Worm (Caenorhabditis elegans) whole organism, young adult: Measurements from ENCODE around the gene K10H10.13.

Experiments
- B0019.2 ChIP-seq: fragments of 200-800 bp; sonication (Bioruptor generic); conservative IDR thresholded peaks from 2 replicates; pipeline ENCODE4 v1.3.6; 2022; ENCODE audit warnings: missing genetic modification reagents, missing genetic modification characterization, missing compliant biosample characterization
- B0035.1 ChIP-seq: sonication (generic microtip); optimal IDR thresholded peaks from 2 replicates; lab custom pipeline; 2016; ENCODE audit warnings: missing genetic modification characterization, mild to moderate bottlenecking, missing compliant biosample characterization, missing genotype, missing genetic modification reagents
- B0336.3 ChIP-seq: fragments of 200-800 bp; sonication (Bioruptor generic); IDR thresholded peaks from 2 replicates; pipeline ENCODE4 v1.3.6; 2022; ENCODE audit warnings: missing genetic modification characterization, missing compliant biosample characterization
- D2030.7 ChIP-seq: fragments of 200-800 bp; sonication (Bioruptor generic); IDR thresholded peaks from 2 replicates; pipeline ENCODE4 v1.3.6; 2022; ENCODE audit warnings: missing genetic modification reagents, missing genetic modification characterization, missing compliant biosample characterization
- F39B2.1 ChIP-seq: fragments of 200-800 bp; sonication (Bioruptor generic); IDR thresholded peaks from 2 replicates; pipeline ENCODE4 v1.3.6; 2022; ENCODE audit warnings: missing genetic modification reagents, missing genetic modification characterization, missing compliant biosample characterization
- F49E8.2 ChIP-seq: sonication (generic microtip); optimal IDR thresholded peaks from 3 replicates; lab custom pipeline; 2017; ENCODE audit warnings: missing genetic modification characterization, mild to moderate bottlenecking, missing compliant biosample characterization, antibody characterized with exemption, moderate library complexity; ENCODE audit not compliant: insufficient read depth
- F52B5.7 ChIP-seq: sonication (generic microtip); optimal IDR thresholded peaks from 2 replicates; lab custom pipeline; 2016; ENCODE audit warnings: mild to moderate bottlenecking, missing genetic modification characterization, missing compliant biosample characterization
- F57C9.4 ChIP-seq: sonication (generic microtip); optimal IDR thresholded peaks from 2 replicates; lab custom pipeline; 2017; ENCODE audit warnings: mild to moderate bottlenecking, missing genetic modification characterization, missing compliant biosample characterization
- ZK185.1 ChIP-seq: sonication (generic microtip); optimal IDR thresholded peaks from 2 replicates; lab custom pipeline; 2016; ENCODE audit warnings: mild to moderate bottlenecking, missing genetic modification characterization, missing compliant biosample characterization; ENCODE audit not compliant: poor library complexity, severe bottlenecking
- akir-1 ChIP-seq: fragments of 200-800 bp; sonication (Bioruptor generic); optimal IDR thresholded peaks from 2 replicates; lab custom pipeline; 2018; ENCODE audit warnings: mild to moderate bottlenecking, missing genetic modification characterization, moderate library complexity, missing compliant biosample characterization
- aptf-3 ChIP-seq: fragments of 200-800 bp; sonication (Bioruptor generic); IDR thresholded peaks from 2 replicates; pipeline ENCODE4 v1.3.6; 2022; ENCODE audit warnings: missing genetic modification characterization, missing compliant biosample characterization
- athp-1 ChIP-seq: sonication (generic microtip); optimal IDR thresholded peaks from 2 replicates; lab custom pipeline; 2017; ENCODE audit warnings: mild to moderate bottlenecking, missing genetic modification characterization, missing compliant biosample characterization
- attf-3 ChIP-seq: fragments of 200-800 bp; sonication (Bioruptor generic); conservative IDR thresholded peaks from 2 replicates; pipeline ENCODE4 v1.3.6; 2022; ENCODE audit warnings: missing genetic modification reagents, missing genetic modification characterization, missing compliant biosample characterization
- attf-6 ChIP-seq: fragments of 200-800 bp; sonication (Bioruptor generic); IDR thresholded peaks from 2 replicates; pipeline ENCODE4 v1.3.6; 2022; ENCODE audit warnings: missing genetic modification reagents, missing genetic modification characterization, missing compliant biosample characterization
- ceh-40 ChIP-seq: fragments of 200-800 bp; sonication (Bioruptor generic); IDR thresholded peaks from 2 replicates; pipeline ENCODE4 v1.3.6; 2022; ENCODE audit warnings: missing genetic modification characterization, missing compliant biosample characterization
- ceh-58 ChIP-seq: fragments of 200-800 bp; sonication (Bioruptor generic); IDR thresholded peaks from 2 replicates; pipeline ENCODE4 v1.3.6; 2022; ENCODE audit warnings: missing genetic modification characterization, missing compliant biosample characterization
- ceh-79 ChIP-seq: sonication (generic microtip); optimal IDR thresholded peaks from 2 replicates; lab custom pipeline; 2017; ENCODE audit warnings: mild to moderate bottlenecking, missing genetic modification characterization, missing compliant biosample characterization
- ceh-91 ChIP-seq: fragments of 200-800 bp; sonication (Bioruptor generic); IDR thresholded peaks from 2 replicates; pipeline ENCODE4 v1.3.6; 2022; ENCODE audit warnings: missing genetic modification reagents, missing genetic modification characterization, missing compliant biosample characterization
- dpff-1 ChIP-seq: sonication (generic microtip); optimal IDR thresholded peaks from 2 replicates; lab custom pipeline; 2017; ENCODE audit warnings: mild to moderate bottlenecking, missing genetic modification characterization, missing compliant biosample characterization
- dpl-1 ChIP-seq: fragments of 150-350 bp; optimal IDR thresholded peaks from 2 replicates; lab custom pipeline; 2014; ENCODE audit warnings: missing biosample characterization, missing genetic modification reagents, missing genetic modification characterization
- ekl-4 ChIP-seq: fragments of 200-800 bp; sonication (Bioruptor generic); IDR thresholded peaks from 2 replicates; pipeline ENCODE4 v1.3.6; 2022; ENCODE audit warnings: missing genetic modification reagents, missing genetic modification characterization, missing compliant biosample characterization
- ets-4 ChIP-seq: fragments of 200-800 bp; sonication (Bioruptor generic); optimal IDR thresholded peaks from 2 replicates; lab custom pipeline; 2018; ENCODE audit warnings: mild to moderate bottlenecking, missing genetic modification characterization, missing compliant biosample characterization
- let-607 ChIP-seq, 2 experiments: fragments of 200-800 bp in 1 of 2; sonication (Bioruptor generic) in 1 of 2; sonication (generic microtip) in 1 of 2; optimal IDR thresholded peaks; 2 replicates each; lab custom pipeline; 2016 to 2018; ENCODE audit warnings: mild to moderate bottlenecking in 2 of 2, missing compliant biosample characterization in 2 of 2, missing genetic modification characterization in 2 of 2, moderate library complexity in 2 of 2, missing genotype in 1 of 2
- lin-40 ChIP-seq: sonication (generic microtip); optimal IDR thresholded peaks from 2 replicates; lab custom pipeline; 2016; ENCODE audit warnings: missing genetic modification characterization, mild to moderate bottlenecking, missing compliant biosample characterization, missing genotype, missing genetic modification reagents
- lsl-1 ChIP-seq: fragments of 200-800 bp; sonication (Bioruptor generic); optimal IDR thresholded peaks from 2 replicates; lab custom pipeline; 2018; ENCODE audit warnings: mild to moderate bottlenecking, missing genetic modification characterization, moderate library complexity, missing compliant biosample characterization
- madf-3 ChIP-seq: fragments of 200-800 bp; sonication (Bioruptor generic); IDR thresholded peaks from 2 replicates; pipeline ENCODE4 v1.3.6; 2022; ENCODE audit warnings: missing genetic modification reagents, missing genetic modification characterization, missing compliant biosample characterization
- madf-8 ChIP-seq: fragments of 200-800 bp; sonication (Bioruptor generic); conservative IDR thresholded peaks from 2 replicates; pipeline ENCODE4 v1.3.6; 2022; ENCODE audit warnings: missing genetic modification reagents, missing genetic modification characterization, missing compliant biosample characterization
- mel-28 ChIP-seq: sonication (generic microtip); optimal IDR thresholded peaks from 2 replicates; lab custom pipeline; 2016; ENCODE audit warnings: borderline replicate concordance, mild to moderate bottlenecking, missing genetic modification characterization, missing compliant biosample characterization
- mxl-1 ChIP-seq: sonication (generic microtip); optimal IDR thresholded peaks from 2 replicates; lab custom pipeline; 2016; ENCODE audit warnings: missing genetic modification characterization, missing compliant biosample characterization
- nfyb-1 ChIP-seq: fragments of 200-800 bp; sonication (Bioruptor generic); IDR thresholded peaks from 2 replicates; pipeline ENCODE4 v1.3.6; 2022; ENCODE audit warnings: missing genetic modification reagents, missing genetic modification characterization, missing compliant biosample characterization
- nhr-179 ChIP-seq: sonication (generic microtip); optimal IDR thresholded peaks from 2 replicates; lab custom pipeline; 2016; ENCODE audit warnings: mild to moderate bottlenecking, missing genetic modification characterization, missing compliant biosample characterization
- nhr-27 ChIP-seq: fragments of 200-800 bp; sonication (Bioruptor generic); optimal IDR thresholded peaks from 2 replicates; lab custom pipeline; 2018; ENCODE audit warnings: mild to moderate bottlenecking, missing genetic modification characterization, moderate library complexity, missing compliant biosample characterization
- nhr-90 ChIP-seq: sonication (generic microtip); optimal IDR thresholded peaks from 2 replicates; lab custom pipeline; 2016; ENCODE audit warnings: missing genotype, mild to moderate bottlenecking, missing genetic modification characterization, missing compliant biosample characterization
- rcor-1 ChIP-seq: fragments of 200-800 bp; sonication (Bioruptor generic); IDR thresholded peaks from 2 replicates; pipeline ENCODE4 v1.3.6; 2022; ENCODE audit warnings: missing genetic modification reagents, missing genetic modification characterization, missing compliant biosample characterization
- repo-1 ChIP-seq: sonication (generic microtip); optimal IDR thresholded peaks from 2 replicates; lab custom pipeline; 2017; ENCODE audit warnings: mild to moderate bottlenecking, missing genetic modification characterization, missing compliant biosample characterization
- rpc-1 ChIP-seq, 2 experiments: fragments of 150-350 bp in 1 of 2; sonication (generic microtip) in 1 of 2; optimal IDR thresholded peaks; 2 replicates each; lab custom pipeline; 2014 to 2018; ENCODE audit warnings: missing biosample characterization in 1 of 2, missing genetic modification characterization in 1 of 2, missing genetic modification reagents in 1 of 2, missing genotype in 1 of 2
- snpc-1.3 ChIP-seq: sonication (generic microtip); optimal IDR thresholded peaks from 2 replicates; lab custom pipeline; 2017; ENCODE audit warnings: missing genetic modification characterization, mild to moderate bottlenecking, missing compliant biosample characterization, antibody characterized with exemption, moderate library complexity, missing genotype, missing genetic modification reagents; ENCODE audit not compliant: insufficient read depth
- snpc-4 ChIP-seq, 5 experiments: fragments of 150-350 bp in 1 of 5; sonication (generic microtip) in 4 of 5; optimal IDR thresholded peaks; 2 replicates each; lab custom pipeline; 2014 to 2018; ENCODE audit warnings: missing genetic modification characterization in 5 of 5, missing biosample characterization in 3 of 5, antibody characterized with exemption in 2 of 5, mild to moderate bottlenecking in 2 of 5, missing compliant biosample characterization in 2 of 5, missing genotype in 2 of 5, moderate library complexity in 2 of 5, missing genetic modification reagents in 1 of 5
- tlf-1 ChIP-seq: fragments of 200-800 bp; sonication (Bioruptor generic); optimal IDR thresholded peaks from 2 replicates; lab custom pipeline; 2018; ENCODE audit warnings: mild to moderate bottlenecking, missing genetic modification characterization, missing compliant biosample characterization
- unc-62 ChIP-seq: fragments of 150-350 bp; optimal IDR thresholded peaks from 2 replicates; lab custom pipeline; 2014; ENCODE audit warnings: missing biosample characterization, missing genetic modification reagents, missing genetic modification characterization
- zfh-2 ChIP-seq: fragments of 200-800 bp; sonication (Bioruptor generic); conservative IDR thresholded peaks from 2 replicates; pipeline ENCODE4 v1.3.6; 2022; ENCODE audit warnings: missing genetic modification reagents, missing genetic modification characterization, missing compliant biosample characterization
- ztf-26 ChIP-seq: sonication (generic microtip); optimal IDR thresholded peaks from 2 replicates; lab custom pipeline; 2017; ENCODE audit warnings: missing genetic modification characterization, missing compliant biosample characterization
- ztf-3 ChIP-seq: fragments of 200-800 bp; sonication (Bioruptor generic); optimal IDR thresholded peaks from 2 replicates; lab custom pipeline; 2018; ENCODE audit warnings: mild to moderate bottlenecking, missing genetic modification characterization, missing compliant biosample characterization

Gene K10H10.13

DNA sequence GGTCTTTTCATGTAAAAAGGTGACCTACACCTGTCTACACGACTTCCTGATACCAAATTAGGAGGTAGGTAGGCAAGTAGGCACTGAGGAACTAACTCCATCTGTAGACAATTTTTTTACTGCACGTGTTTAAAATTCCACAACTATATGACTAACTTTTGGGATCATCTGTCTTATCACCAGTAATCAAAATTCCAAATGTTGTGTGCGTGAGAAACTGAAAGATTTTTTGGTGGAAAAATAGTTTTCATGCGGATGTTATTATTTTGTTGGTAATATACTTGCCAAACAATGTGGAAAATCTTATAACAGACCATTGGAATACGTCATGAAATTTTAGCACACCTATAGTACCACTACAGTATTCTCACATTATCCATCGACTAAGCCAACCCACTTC is at the start of gene K10H10.13:
Gene K10H10.13 (minus strand): TSS at position 101 of the 400 bp plus-strand sequence.
- TF ChIP-seq nhr-179 (no peak), let-607 (tag; optimal IDR thresholded peaks at IDR 0.05; lab: Kevin White, UChicago) (no peak), nfyb-1 (no peak), B0035.1 (tag; lab: Kevin White, UChicago) (no peak), nhr-27 (tag; lab: Kevin White, UChicago) (no peak), B0336.3 (GFP tag; lab: Robert Waterston, UW) (no peak), ztf-26 (tag; lab: Kevin White, UChicago) (no peak)

DNA sequence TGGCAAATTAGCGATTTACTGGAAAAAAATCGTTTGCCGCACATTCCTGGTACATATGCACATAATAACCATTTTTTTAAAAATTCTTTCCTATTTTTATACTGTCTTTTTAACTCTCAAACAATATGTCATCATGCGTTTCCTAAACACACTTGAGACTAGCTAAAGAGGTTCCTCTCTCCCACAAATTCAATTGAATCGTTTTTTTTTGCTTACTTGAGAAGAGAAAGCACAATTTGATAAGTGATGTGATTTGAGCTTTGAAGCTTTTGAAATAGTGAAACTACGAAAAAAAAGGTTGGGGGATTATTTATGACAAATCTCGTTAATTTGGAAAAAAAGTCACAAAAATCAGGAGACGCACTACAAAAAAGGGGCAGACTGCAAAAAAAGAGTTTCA is 43.9 kb upstream of the K10H10.13 start:
- TF ChIP-seq snpc-4 (GFP tag; optimal IDR thresholded peaks at IDR 0.05; lab: Kevin White, UChicago) (no peak), snpc-4 (tag; optimal IDR thresholded peaks at IDR 0.05; lab: Kevin White, UChicago) (no peak), let-607 (tag; optimal IDR thresholded peaks at IDR 0.05; lab: Kevin White, UChicago) (no peak), ets-4 (GFP tag; lab: Kevin White, UChicago) (no peak), dpff-1 (tag; lab: Kevin White, UChicago) (no peak), attf-3 (GFP tag; lab: Robert Waterston, UW) (no peak), ceh-91 (GFP tag; lab: Robert Waterston, UW) (no peak), ceh-40 (GFP tag; lab: Robert Waterston, UW) (no peak), B0019.2 (GFP tag; lab: Robert Waterston, UW) (no peak), ekl-4 (GFP tag; lab: Robert Waterston, UW) (no peak), D2030.7 (GFP tag; lab: Robert Waterston, UW) (no peak), B0035.1 (tag; lab: Kevin White, UChicago) (no peak), F57C9.4 (no peak), B0336.3 (GFP tag; lab: Robert Waterston, UW) (no peak), tlf-1 (GFP tag; lab: Kevin White, UChicago) (no peak), lsl-1 (GFP tag; lab: Kevin White, UChicago) (no peak)

DNA sequence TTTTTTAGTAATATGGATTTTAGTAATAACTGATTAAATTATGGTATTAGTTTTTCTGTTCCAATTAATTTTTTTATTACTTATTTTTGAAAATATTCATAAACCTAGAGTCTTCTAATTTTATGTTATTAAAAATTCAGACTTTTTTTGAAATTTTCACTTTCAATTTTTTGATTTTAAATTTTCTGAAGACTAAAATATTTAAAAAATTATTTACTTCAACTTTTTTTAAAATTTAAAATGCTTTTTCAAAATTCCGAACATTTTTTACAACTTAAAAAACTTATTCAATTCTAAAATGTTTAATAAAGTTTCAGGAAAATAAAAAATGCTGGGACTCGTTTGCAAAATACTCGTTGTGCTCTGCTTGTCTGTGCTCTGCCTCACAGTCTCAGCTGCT is 39.5 kb upstream of the K10H10.13 start, which contains the start of gene nlp-41:
Gene nlp-41 (plus strand): TSS at position 301 of the 400 bp plus-strand sequence.
- TF ChIP-seq madf-8 (GFP tag; lab: Robert Waterston, UW) (no peak), mel-28 (no peak), snpc-4 (GFP tag; optimal IDR thresholded peaks at IDR 0.05; lab: Kevin White, UChicago) (no peak), snpc-4 (tag; optimal IDR thresholded peaks at IDR 0.05; lab: Kevin White, UChicago) (no peak), dpl-1 (GFP tag; lab: Kevin White, UChicago) (no peak), F57C9.4 (no peak), attf-6 (no peak), F49E8.2 (tag; lab: Kevin White, UChicago) (no peak), F52B5.7 (tag; lab: Kevin White, UChicago) (no peak), aptf-3 (GFP tag; lab: Robert Waterston, UW) (no peak), snpc-1.3 (no peak), athp-1 (tag; lab: Kevin White, UChicago) (no peak), lin-40 (tag; lab: Kevin White, UChicago) (no peak), ceh-79 (tag; lab: Kevin White, UChicago) (no peak), rcor-1 (GFP tag; lab: Robert Waterston, UW) (no peak)

DNA sequence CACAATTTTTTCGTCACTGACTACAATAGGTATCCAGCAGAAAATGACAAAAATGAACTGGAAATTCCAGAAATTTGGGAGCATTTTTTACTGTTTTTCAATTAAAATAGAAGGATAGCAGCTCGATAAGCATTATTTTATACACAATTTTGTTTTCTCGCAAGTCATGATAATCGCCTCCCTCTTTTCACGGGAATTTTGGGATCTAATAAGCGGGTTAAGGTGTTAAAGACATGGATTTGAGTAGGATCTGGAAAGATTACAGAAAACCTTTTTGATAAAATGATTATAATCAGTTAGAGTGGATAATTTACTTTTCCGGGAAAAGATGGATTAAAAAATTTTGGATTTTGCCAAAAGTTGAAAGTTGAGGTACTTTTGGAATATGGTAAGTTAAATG is 37.6 kb upstream of the K10H10.13 start, which contains the start of gene gcy-29:
Gene gcy-29 (minus strand): TSS at position 101 of the 400 bp plus-strand sequence.
- TF ChIP-seq ztf-3 (GFP tag; lab: Kevin White, UChicago), result no peak
- TF ChIP-seq unc-62 (GFP tag; lab: Kevin White, UChicago), result no peak
- no peak for TF ChIP-seq let-607 (tag; optimal IDR thresholded peaks at IDR 0.05; lab: Kevin White, UChicago)
- TF ChIP-seq F39B2.1 (GFP tag; lab: Robert Waterston, UW), result no peak
- TF ChIP-seq rpc-1 (optimal IDR thresholded peaks at IDR 0.05; lab: Kevin White, UChicago), result no peak
- TF ChIP-seq rpc-1 (tag; optimal IDR thresholded peaks at IDR 0.05; lab: Kevin White, UChicago), result no peak
- TF ChIP-seq B0336.3 (GFP tag; lab: Robert Waterston, UW), result no peak
- TF ChIP-seq F49E8.2 (tag; lab: Kevin White, UChicago), result no peak
- TF ChIP-seq zfh-2, result no peak
- no peak for TF ChIP-seq ceh-58 (GFP tag; lab: Robert Waterston, UW)
- no peak for TF ChIP-seq mxl-1 (tag; lab: Kevin White, UChicago)
- TF ChIP-seq akir-1 (GFP tag; lab: Kevin White, UChicago), result no peak
- TF ChIP-seq nhr-90 (tag; lab: Kevin White, UChicago), result no peak
- no peak for TF ChIP-seq repo-1 (tag; lab: Kevin White, UChicago)
- no peak for TF ChIP-seq ceh-40 (GFP tag; lab: Robert Waterston, UW)
- no peak for TF ChIP-seq ZK185.1 (tag; lab: Kevin White, UChicago)
- TF ChIP-seq madf-3 (GFP tag; lab: Robert Waterston, UW), result no peak
